Worm (Caenorhabditis elegans) whole organism, mixed stage, embryonic: Measurements from ENCODE around the gene tig-2.

Experiments used
- mep-1 ChIP-seq: fragments of 150-350 bp; optimal IDR thresholded peaks from 2 replicates; lab custom pipeline; 2017; ENCODE audit warnings: missing biosample characterization, missing genetic modification reagents, missing genetic modification characterization, inconsistent platforms
- nhr-237 ChIP-seq: fragments of 150-350 bp; optimal IDR thresholded peaks from 2 replicates; lab custom pipeline; 2014; ENCODE audit warnings: missing biosample characterization, missing genetic modification characterization
- nhr-28 ChIP-seq: fragments of 150-350 bp; optimal IDR thresholded peaks from 2 replicates; lab custom pipeline; 2014; ENCODE audit warnings: missing biosample characterization, missing genetic modification characterization
- unc-39 ChIP-seq: fragments of 150-350 bp; optimal IDR thresholded peaks from 2 replicates; lab custom pipeline; 2014; ENCODE audit warnings: missing biosample characterization, missing genetic modification characterization
- unc-62 ChIP-seq: fragments of 150-350 bp; optimal IDR thresholded peaks from 2 replicates; lab custom pipeline; 2014; ENCODE audit warnings: missing biosample characterization, missing genetic modification reagents, missing genetic modification characterization

DNA sequence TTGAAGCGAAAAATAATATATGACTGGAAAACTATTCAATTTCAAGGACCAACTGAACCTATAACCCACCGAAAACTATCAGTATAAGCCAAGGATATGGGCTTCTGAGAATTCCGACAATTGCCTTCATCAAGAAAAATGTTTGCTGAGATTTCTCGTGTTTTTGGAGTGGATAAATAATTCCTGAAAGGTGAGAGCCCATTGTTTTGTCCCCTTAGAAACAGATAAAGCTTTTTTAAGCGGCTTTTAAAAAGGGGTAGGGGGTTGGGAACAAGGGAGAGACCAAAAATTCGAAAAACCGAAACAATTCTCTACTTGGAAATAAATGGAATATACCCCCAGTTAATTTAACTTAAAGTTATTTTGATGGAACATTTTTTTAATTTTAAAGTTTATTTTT lies 36.5 kb upstream of the tig-2 start, which contains the start of gene C18G1.8:
- no peak for TF ChIP-seq unc-62 (GFP tag; lab: Kevin White, UChicago)
- TF ChIP-seq unc-39 (tag; lab: Kevin White, UChicago), result no peak
- TF ChIP-seq nhr-237 (tag; lab: Kevin White, UChicago), result no peak
- TF ChIP-seq nhr-28 (tag; lab: Kevin White, UChicago), result no peak
- TF ChIP-seq mep-1, result no peak
